Fruit fly (Drosophila melanogaster) Kc167 (cell line): ENCODE data around the gene GstZ2.

Source experiments
- Myc ChIP-seq: fragments of >200 bp; optimal IDR thresholded peaks from 2 replicates; lab custom pipeline; 2017; ENCODE audit warnings: missing external identifiers
- h ChIP-seq: fragments of >200 bp; optimal IDR thresholded peaks from 3 replicates; lab custom pipeline; 2018; ENCODE audit warnings: missing external identifiers
- insv ChIP-seq: fragments of >200 bp; optimal IDR thresholded peaks from 3 replicates; lab custom pipeline; 2018; ENCODE audit warnings: missing external identifiers
- psq ChIP-seq: fragments of >200 bp; optimal IDR thresholded peaks from 2 replicates; lab custom pipeline; 2017; ENCODE audit warnings: missing external identifiers
- ttk ChIP-seq: sonication (Bioruptor generic); optimal IDR thresholded peaks from 2 replicates; lab custom pipeline; 2017; ENCODE audit warnings: missing external identifiers

- TF ChIP-seq insv (lab: Kevin White, UChicago): no peak
- TF ChIP-seq ttk (lab: Kevin White, UChicago): no peak
- TF ChIP-seq h (lab: Kevin White, UChicago): no peak
- TF ChIP-seq psq (lab: Kevin White, UChicago): no peak
- TF ChIP-seq Myc (lab: Kevin White, UChicago): no peak
Measured at dm6 chr3R:9504355-9504754, 43.9 kb upstream of the GstZ2 start, which contains the start of gene CG8149.
